Worm (Caenorhabditis elegans) whole organism, midembryonic: Measurements from ENCODE around the gene F26F2.11.

Source experiments
- T22C8.4 ChIP-seq: fragments of 200-800 bp; sonication (Bioruptor generic); IDR thresholded peaks from 2 replicates; pipeline ENCODE4 v1.3.6; 2022; ENCODE audit warnings: missing genetic modification characterization, missing compliant biosample characterization
- cog-1 ChIP-seq: sonication (generic microtip); optimal IDR thresholded peaks from 2 replicates; lab custom pipeline; 2016; ENCODE audit warnings: missing genetic modification characterization, missing compliant biosample characterization
- flt-1 ChIP-seq: fragments of 200-800 bp; sonication (Bioruptor generic); IDR thresholded peaks from 2 replicates; pipeline ENCODE4 v1.3.6; 2022; ENCODE audit warnings: missing genetic modification characterization, missing compliant biosample characterization
- ref-1 ChIP-seq: fragments of 200-800 bp; sonication (Bioruptor generic); conservative IDR thresholded peaks from 2 replicates; pipeline ENCODE4 v1.3.6; 2022; ENCODE audit warnings: missing genetic modification reagents, missing genetic modification characterization, missing compliant biosample characterization
- tab-1 ChIP-seq: fragments of 200-800 bp; sonication (Bioruptor generic); IDR thresholded peaks from 2 replicates; pipeline ENCODE4 v1.3.6; 2022; ENCODE audit warnings: missing genetic modification characterization, missing compliant biosample characterization
- ztf-23 ChIP-seq: fragments of 200-800 bp; sonication (Bioruptor generic); IDR thresholded peaks from 2 replicates; pipeline ENCODE4 v1.3.6; 2022; ENCODE audit warnings: missing genetic modification reagents, missing genetic modification characterization, missing compliant biosample characterization
- ztf-29 ChIP-seq: fragments of 200-800 bp; sonication (Bioruptor generic); IDR thresholded peaks from 2 replicates; pipeline ENCODE4 v1.3.6; 2022; ENCODE audit warnings: missing genetic modification reagents, missing genetic modification characterization, missing compliant biosample characterization

DNA sequence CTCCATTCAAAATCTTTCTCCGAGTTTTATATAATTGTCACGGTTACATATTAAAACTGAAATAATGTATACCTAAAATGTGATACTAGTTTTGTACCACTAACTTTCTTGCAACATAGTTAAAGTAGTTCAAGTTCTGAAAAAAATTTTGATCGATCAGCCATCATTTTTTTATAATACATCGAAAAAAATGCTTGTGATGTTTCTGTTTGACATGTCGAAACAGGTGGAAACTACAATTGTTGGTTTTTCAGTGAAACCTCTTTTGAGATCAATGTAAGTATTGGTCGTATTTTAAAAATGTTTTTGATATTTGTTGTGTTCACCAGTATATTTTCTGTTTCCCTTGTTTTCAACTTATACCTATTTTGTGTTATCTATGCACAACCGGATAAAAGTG, 43.7 kb upstream of the F26F2.11 start, which contains the start of gene srxa-14:
- TF ChIP-seq ztf-23 (GFP tag; lab: Robert Waterston, UW) = no peak
- no peak for TF ChIP-seq tab-1 (GFP tag; lab: Robert Waterston, UW)
- TF ChIP-seq flt-1 (GFP tag; lab: Robert Waterston, UW) = no peak
- no peak for TF ChIP-seq ref-1 (GFP tag; lab: Robert Waterston, UW)
- no peak for TF ChIP-seq ztf-29 (GFP tag; lab: Robert Waterston, UW)
- TF ChIP-seq T22C8.4 = no peak
- no peak for TF ChIP-seq cog-1
